Worm (Caenorhabditis elegans): ENCODE data around the gene C08H9.15.

- TF ChIP-seq nhr-77 (tag; optimal IDR thresholded peaks at IDR 0.05) (no peak), lir-3 (tag; optimal IDR thresholded peaks at IDR 0.05) (no peak), lin-15B (tag; optimal IDR thresholded peaks at IDR 0.05) (no peak), mdt-29 (GFP tag; IDR thresholded peaks at IDR 0.05) (no peak), hlh-30 (tag; optimal IDR thresholded peaks at IDR 0.05; ENCODE audit: insufficient read depth) (no peak)
Observed at ce11 chrII:9850945-9851344, 30.0 kb upstream of the C08H9.15 start, which contains the start of gene ZK938.10.
